Fruit fly (Drosophila melanogaster): ENCODE data around the gene CG11841.

Gene CG11841

dm6 chr3R:29087302-29087782, 36.5 kb downstream of the CG11841 start (continued):
- TF ChIP-seq CG13894 (tag; optimal IDR thresholded peaks at IDR 0.05) (peak; percentile 17), cwo (GFP tag; optimal IDR thresholded peaks at IDR 0.05) (peak; percentile 19), CG10431 (GFP tag; optimal IDR thresholded peaks at IDR 0.05) (peak; percentile 48), Pdp1 (GFP tag; optimal IDR thresholded peaks at IDR 0.05) (peak in 1 of 2 experiments; percentile 5), sna (GFP tag; IDR thresholded peaks at IDR 0.05; ENCODE audit: partially characterized antibody) (no peak), Ssrp (tag; optimal IDR thresholded peaks at IDR 0.05) (peak; percentile 1), salm (tag; optimal IDR thresholded peaks at IDR 0.05) (no peak), CG17568 (GFP tag; optimal IDR thresholded peaks at IDR 0.05) (peak; percentile 4), CG7987 (GFP tag; optimal IDR thresholded peaks at IDR 0.05) (peak; percentile 52), CG4360 (GFP tag; IDR thresholded peaks at IDR 0.05) (peak; percentile 85), CG12219 (GFP tag; optimal IDR thresholded peaks at IDR 0.05) (peak; percentile 28), tna (GFP tag; IDR thresholded peaks at IDR 0.05; ENCODE audit: partially characterized antibody) (no peak), CG11456 (GFP tag; IDR thresholded peaks at IDR 0.05) (0 out of 3 replicates have a peak, but pooled peaks have one; percentile 32), ind (GFP tag; optimal IDR thresholded peaks at IDR 0.05) (no peak), ttk (GFP tag; IDR thresholded peaks at IDR 0.05) (no peak), trem (tag; optimal IDR thresholded peaks at IDR 0.05) (peak; percentile 36), onecut (GFP tag; IDR thresholded peaks at IDR 0.05) (no peak), CG4424 (GFP tag; optimal IDR thresholded peaks at IDR 0.05) (peak; percentile 2), oc (tag; optimal IDR thresholded peaks at IDR 0.05) (peak; percentile 61), pros (GFP tag; optimal IDR thresholded peaks at IDR 0.05) (peak; percentile 66), kni (GFP tag; optimal IDR thresholded peaks at IDR 0.05) (peak; percentile 88), CG9437 (GFP tag; optimal IDR thresholded peaks at IDR 0.05) (peak; percentile 37), CG17612 (GFP tag; IDR thresholded peaks at IDR 0.05) (no peak), sens (GFP tag) (peak; percentile 3), bbx (GFP tag; IDR thresholded peaks at IDR 0.05; ENCODE audit: partially characterized antibody) (peak; percentile 27; the same call in 1 of the 2 replicates), ci (GFP tag; IDR thresholded peaks at IDR 0.05) (0 out of 3 replicates have a peak, but pooled peaks have one; percentile 34)

dm6 chr3R:29087926-29088487, 37.2 kb downstream of the CG11841 start:
- TF ChIP-seq chinmo (GFP tag; IDR thresholded peaks at IDR 0.05; ENCODE audit: partially characterized antibody) (0 out of 4 replicates have a peak, but pooled peaks have one; percentile 78), CG34422 (GFP tag; IDR thresholded peaks at IDR 0.05) (peak; percentile 72; the same call in 1 of the 3 replicates), CG3163 (GFP tag; optimal IDR thresholded peaks at IDR 0.05) (peak; percentile 49), CG11085 (GFP tag; IDR thresholded peaks at IDR 0.05) (no peak), CG13287 (GFP tag; IDR thresholded peaks at IDR 0.05; ENCODE audit: partially characterized antibody) (peak; percentile 29), CG32772 (GFP tag; IDR thresholded peaks at IDR 0.05) (peak; percentile 80), abd-A (tag; optimal IDR thresholded peaks at IDR 0.05) (peak; percentile 9), ewg (GFP tag; optimal IDR thresholded peaks at IDR 0.05) (peak; percentile 11), CG14710 (tag; optimal IDR thresholded peaks at IDR 0.05) (peak; percentile 86), chm (GFP tag; IDR thresholded peaks at IDR 0.05) (peak; percentile 60; the same call in 1 of the 2 replicates), CG4360 (GFP tag; IDR thresholded peaks at IDR 0.05) (peak; percentile 70), HLH54F (GFP tag; optimal IDR thresholded peaks at IDR 0.05) (no peak), HLH4C (GFP tag; IDR thresholded peaks at IDR 0.05; ENCODE audit: partially characterized antibody) (no peak), CG42726 (GFP tag; IDR thresholded peaks at IDR 0.05; ENCODE audit: partially characterized antibody) (0 out of 2 replicates have a peak, but pooled peaks have one; percentile 20), Med (GFP tag) (peak; percentile 57), CG6689 (GFP tag; IDR thresholded peaks at IDR 0.05) (0 out of 2 replicates have a peak, but pooled peaks have one; percentile 23), kah (GFP tag; optimal IDR thresholded peaks at IDR 0.05) (peak; percentile 37), sqz (GFP tag; optimal IDR thresholded peaks at IDR 0.05) (peak; percentile 79), tio (GFP tag; optimal IDR thresholded peaks at IDR 0.05) (no peak), HLHmδ (GFP tag; optimal IDR thresholded peaks at IDR 0.05) (peak; percentile 84), CG33213 (GFP tag; optimal IDR thresholded peaks at IDR 0.05) (no peak), CG6791 (GFP tag; IDR thresholded peaks at IDR 0.05; ENCODE audit: partially characterized antibody) (peak; percentile 47; the same call in 1 of the 3 replicates), crol (GFP tag; IDR thresholded peaks at IDR 0.05) (peak; percentile 55)
